Worm (Caenorhabditis elegans) whole organism, late embryonic: ENCODE data around the gene lido-13.

ENCODE experiments used
- ceh-19 ChIP-seq: fragments of 200-800 bp; sonication (Bioruptor generic); optimal IDR thresholded peaks from 2 replicates; lab custom pipeline; 2018; ENCODE audit warnings: mild to moderate bottlenecking, missing genetic modification characterization, missing compliant biosample characterization
- che-1 ChIP-seq: sonication (generic microtip); optimal IDR thresholded peaks from 2 replicates; lab custom pipeline; 2016; ENCODE audit warnings: mild to moderate bottlenecking, missing genetic modification characterization, missing compliant biosample characterization
- syd-9 ChIP-seq: sonication (generic microtip); optimal IDR thresholded peaks from 2 replicates; lab custom pipeline; 2016; ENCODE audit warnings: mild to moderate bottlenecking, missing genetic modification characterization, moderate library complexity, missing compliant biosample characterization

DNA sequence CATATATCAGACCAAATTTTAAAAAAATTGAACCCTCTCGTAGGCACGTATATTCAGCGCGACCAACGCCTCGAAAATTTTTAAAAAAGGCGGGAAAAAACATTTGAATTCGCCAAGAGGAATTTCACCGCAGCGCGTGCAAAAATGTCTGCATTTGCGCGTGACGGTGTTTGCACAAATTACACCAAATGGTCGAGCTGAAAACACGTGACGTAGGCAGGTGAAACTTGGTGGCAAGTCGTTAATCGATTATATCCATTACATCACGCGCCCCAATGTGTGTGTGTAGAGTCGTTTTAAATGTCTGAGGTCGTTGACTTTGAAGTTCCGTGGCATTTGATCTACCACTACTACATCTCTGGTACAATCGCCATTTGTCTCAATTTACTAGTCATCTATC is 3.4 kb downstream of the lido-13 start, which contains the start of gene sri-31:
- TF ChIP-seq che-1 (no peak), ceh-19 (GFP tag; lab: Kevin White, UChicago) (no peak), syd-9 (tag; lab: Kevin White, UChicago) (no peak)
